Worm (Caenorhabditis elegans) whole organism, L2 larva: Measurements from ENCODE around the gene srd-17.

Experiments used
- ama-1 ChIP-seq: fragments of 150-350 bp; optimal IDR thresholded peaks from 2 replicates; lab custom pipeline; 2018; ENCODE audit warnings: inconsistent platforms
- crh-2 ChIP-seq: sonication (generic microtip); optimal IDR thresholded peaks from 2 replicates; lab custom pipeline; 2017; ENCODE audit warnings: missing biosample characterization, missing genetic modification characterization
- mdl-1 ChIP-seq, 2 experiments: fragments of 150-350 bp in 1 of 2; sonication (generic microtip) in 1 of 2; optimal IDR thresholded peaks; 2 replicates each; lab custom pipeline; 2017; ENCODE audit warnings: missing biosample characterization in 2 of 2, missing genetic modification characterization in 2 of 2
- nhr-11 ChIP-seq: fragments of 150-350 bp; optimal IDR thresholded peaks from 2 replicates; lab custom pipeline; 2014; ENCODE audit warnings: missing biosample characterization, missing genetic modification characterization
- nhr-25 ChIP-seq: fragments of 150-350 bp; sonication (generic microtip); optimal IDR thresholded peaks from 3 replicates; lab custom pipeline; 2014; ENCODE audit warnings: missing biosample characterization, missing genetic modification characterization
- snpc-4 ChIP-seq: fragments of 150-350 bp; optimal IDR thresholded peaks from 2 replicates; lab custom pipeline; 2014; ENCODE audit warnings: missing biosample characterization, missing genetic modification characterization
- unc-55 ChIP-seq: fragments of 150-350 bp; sonication (generic microtip); optimal IDR thresholded peaks from 3 replicates; lab custom pipeline; 2014; ENCODE audit warnings: missing biosample characterization, missing genetic modification reagents, missing genetic modification characterization
- unc-62 ChIP-seq: fragments of 150-350 bp; optimal IDR thresholded peaks from 2 replicates; lab custom pipeline; 2014; ENCODE audit warnings: missing biosample characterization, missing genetic modification reagents, missing genetic modification characterization
- zag-1 ChIP-seq: fragments of 150-350 bp; optimal IDR thresholded peaks from 2 replicates; lab custom pipeline; 2014; ENCODE audit warnings: missing biosample characterization, missing genetic modification characterization

- TF ChIP-seq crh-2 (tag; lab: Kevin White, UChicago), result no peak
- no peak for TF ChIP-seq nhr-25 (tag; lab: Kevin White, UChicago)
- TF ChIP-seq ama-1 (lab: Kevin White, UChicago), result no peak
- no peak for TF ChIP-seq zag-1 (tag; lab: Kevin White, UChicago)
- TF ChIP-seq unc-62 (GFP tag; lab: Kevin White, UChicago), result no peak
- TF ChIP-seq mdl-1 (tag; optimal IDR thresholded peaks at IDR 0.05; lab: Kevin White, UChicago), result no peak
- no peak for TF ChIP-seq nhr-11
- no peak for TF ChIP-seq snpc-4 (tag; lab: Kevin White, UChicago)
- TF ChIP-seq unc-55 (GFP tag; lab: Kevin White, UChicago), result no peak
These were observed 39.5 kb upstream of the srd-17 start for ce11 chrV:13472062-13472461.
